Worm (Caenorhabditis elegans): ENCODE data around the gene T12D8.5.

DNA sequence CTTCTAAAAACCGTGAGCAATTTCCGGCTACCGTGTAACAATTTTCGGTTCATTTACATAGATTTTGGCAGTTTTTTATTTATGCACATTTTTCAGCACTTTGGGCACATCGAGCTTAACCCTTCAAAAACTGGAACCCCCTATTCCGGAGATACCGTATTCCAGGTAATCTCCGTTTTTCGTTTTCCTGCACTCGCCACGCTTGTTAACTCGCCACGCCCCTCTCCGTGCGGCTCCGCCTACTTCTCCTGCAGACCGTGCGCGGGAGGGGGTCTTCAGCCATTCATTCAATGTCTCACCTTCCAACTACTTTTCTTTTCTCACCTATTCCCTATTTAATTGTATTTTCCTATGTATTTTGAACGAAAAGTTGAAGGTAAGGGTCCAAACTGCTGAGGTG is 33.5 kb upstream of the T12D8.5 start:
- TF ChIP-seq efl-1 (GFP tag; optimal IDR thresholded peaks at IDR 0.05) (no peak), tbx-9 (tag; optimal IDR thresholded peaks at IDR 0.05; ENCODE audit: borderline replicate concordance) (no peak), unc-62 (GFP tag; optimal IDR thresholded peaks at IDR 0.05) (no peak)
